Worm (Caenorhabditis elegans) whole organism, L3 larva: ENCODE results near the gene ZC395.4.

Experiments
- R02D3.7 ChIP-seq: fragments of 150-350 bp; optimal IDR thresholded peaks from 2 replicates; lab custom pipeline; 2014; ENCODE audit warnings: missing biosample characterization, missing genetic modification characterization
- ama-1 ChIP-seq: fragments of 150-350 bp; optimal IDR thresholded peaks from 2 replicates; lab custom pipeline; 2018
- ceh-16 ChIP-seq: sonication (generic microtip); optimal IDR thresholded peaks from 2 replicates; lab custom pipeline; 2017; ENCODE audit warnings: missing biosample characterization, missing genetic modification characterization
- ceh-82 ChIP-seq: fragments of 150-350 bp; optimal IDR thresholded peaks from 2 replicates; lab custom pipeline; 2014; ENCODE audit warnings: missing biosample characterization, missing genetic modification characterization
- egl-27 ChIP-seq: sonication (generic microtip); optimal IDR thresholded peaks from 4 replicates; lab custom pipeline; 2017; ENCODE audit warnings: missing biosample characterization, missing genetic modification reagents, missing genetic modification characterization
- jun-1 ChIP-seq: fragments of 150-350 bp; optimal IDR thresholded peaks from 2 replicates; lab custom pipeline; 2014; ENCODE audit warnings: missing biosample characterization, missing genetic modification reagents, missing genetic modification characterization
- mdl-1 ChIP-seq: fragments of 150-350 bp; optimal IDR thresholded peaks from 2 replicates; lab custom pipeline; 2014; ENCODE audit warnings: missing biosample characterization, missing genetic modification characterization
- nhr-237 ChIP-seq: fragments of 150-350 bp; optimal IDR thresholded peaks from 2 replicates; lab custom pipeline; 2014; ENCODE audit warnings: missing biosample characterization, missing genetic modification characterization
- nhr-43 ChIP-seq: sonication (generic microtip); optimal IDR thresholded peaks from 2 replicates; lab custom pipeline; 2016; ENCODE audit warnings: mild to moderate bottlenecking, missing genetic modification characterization, missing compliant biosample characterization; ENCODE audit not compliant: poor library complexity, severe bottlenecking
- sea-2 ChIP-seq: fragments of 150-350 bp; sonication (generic microtip); optimal IDR thresholded peaks from 4 replicates; lab custom pipeline; 2014; ENCODE audit warnings: missing biosample characterization, missing genetic modification reagents, missing genetic modification characterization
- snpc-4 ChIP-seq: fragments of 150-350 bp; optimal IDR thresholded peaks from 2 replicates; lab custom pipeline; 2014; ENCODE audit warnings: missing biosample characterization, missing genetic modification characterization
- ztf-11 ChIP-seq: fragments of 150-350 bp; optimal IDR thresholded peaks from 2 replicates; lab custom pipeline; 2014; ENCODE audit warnings: missing biosample characterization, missing genetic modification characterization

- TF ChIP-seq snpc-4 (tag; lab: Kevin White, UChicago) (no peak), nhr-237 (tag; lab: Kevin White, UChicago) (no peak), ceh-82 (tag; lab: Kevin White, UChicago) (no peak), R02D3.7 (tag; lab: Kevin White, UChicago) (no peak), nhr-43 (tag; lab: Kevin White, UChicago) (no peak), egl-27 (tag; lab: Kevin White, UChicago) (no peak), mdl-1 (no peak), ceh-16 (tag; lab: Kevin White, UChicago) (no peak), ztf-11 (tag; lab: Kevin White, UChicago) (no peak), ama-1 (no peak), jun-1 (tag; lab: Kevin White, UChicago) (no peak), sea-2 (GFP tag; lab: Kevin White, UChicago) (no peak)
Measured at ce11 chrIII:5290230-5290629, 20.3 kb downstream of the ZC395.4 start.
